Fruit fly (Drosophila melanogaster) whole organism, embryonic: Measurements from ENCODE around the gene Prx4.
A peak's percentile ranks its signal among the peaks of the same experiment; 100 is the strongest.

Experiments
- Asciz ChIP-seq: fragments of 200-800 bp; sonication (Bioruptor generic); optimal IDR thresholded peaks from 2 replicates; lab custom pipeline; 2017; ENCODE audit warnings: missing biosample characterization, mild to moderate bottlenecking, missing genetic modification characterization, missing genetic modification reagents
- Atf6 ChIP-seq: fragments of 200-800 bp; sonication (Bioruptor generic); IDR thresholded peaks from 2 replicates; pipeline ENCODE4 v1.3.6; 2022; ENCODE audit warnings: missing biosample characterization, missing genetic modification characterization
- BtbVII ChIP-seq: fragments of 200-800 bp; sonication (Bioruptor generic); optimal IDR thresholded peaks from 3 replicates; lab custom pipeline; 2017; ENCODE audit warnings: missing biosample characterization, mild to moderate bottlenecking, missing genetic modification characterization
- CG10321 ChIP-seq: fragments of 200-800 bp; sonication (Bioruptor generic); IDR thresholded peaks from 2 replicates; pipeline ENCODE4 v1.3.6; 2022; ENCODE audit warnings: missing biosample characterization, missing genetic modification characterization
- CG10543 ChIP-seq: fragments of 200-800 bp; sonication (Bioruptor generic); optimal IDR thresholded peaks from 3 replicates; lab custom pipeline; 2017; ENCODE audit warnings: missing biosample characterization, mild to moderate bottlenecking, missing genetic modification characterization, moderate library complexity
- CG10565 ChIP-seq: fragments of 200-800 bp; sonication (Bioruptor generic); optimal IDR thresholded peaks from 3 replicates; lab custom pipeline; 2016; ENCODE audit warnings: missing biosample characterization, mild to moderate bottlenecking, missing genetic modification characterization
- CG12071 ChIP-seq: fragments of 200-800 bp; sonication (Bioruptor generic); optimal IDR thresholded peaks from 3 replicates; lab custom pipeline; 2018; ENCODE audit warnings: missing biosample characterization, mild to moderate bottlenecking, missing genetic modification characterization
- CG12104 ChIP-seq: fragments of 200-800 bp; sonication (Bioruptor generic); optimal IDR thresholded peaks from 3 replicates; lab custom pipeline; 2016; ENCODE audit warnings: missing biosample characterization, missing genetic modification characterization
- CG12659 ChIP-seq: fragments of 200-800 bp; sonication (Bioruptor generic); optimal IDR thresholded peaks from 3 replicates; lab custom pipeline; 2017; ENCODE audit warnings: mild to moderate bottlenecking, missing biosample characterization, missing genetic modification reagents, missing genetic modification characterization
- CG15696 ChIP-seq: fragments of 200-800 bp; sonication (Bioruptor generic); optimal IDR thresholded peaks from 2 replicates; lab custom pipeline; 2019; ENCODE audit warnings: missing biosample characterization, mild to moderate bottlenecking, missing genetic modification characterization, moderate library complexity
- CG17612 ChIP-seq: fragments of 200-800 bp; sonication (Bioruptor generic); IDR thresholded peaks from 2 replicates; pipeline ENCODE4 v1.3.6; 2022; ENCODE audit warnings: missing biosample characterization, missing genetic modification characterization
- CG34376 ChIP-seq: fragments of 200-800 bp; sonication (Bioruptor generic); optimal IDR thresholded peaks from 2 replicates; lab custom pipeline; 2018; ENCODE audit warnings: missing biosample characterization, mild to moderate bottlenecking, missing genetic modification characterization
- CG7839 ChIP-seq: fragments of 200-800 bp; sonication (Bioruptor generic); optimal IDR thresholded peaks from 3 replicates; lab custom pipeline; 2018; ENCODE audit warnings: missing biosample characterization, mild to moderate bottlenecking, missing genetic modification characterization, moderate library complexity
- CG9797 ChIP-seq: fragments of 200-800 bp; sonication (Bioruptor generic); optimal IDR thresholded peaks from 3 replicates; lab custom pipeline; 2018; ENCODE audit warnings: missing biosample characterization, mild to moderate bottlenecking, missing genetic modification characterization
- D19A ChIP-seq: fragments of 200-800 bp; optimal IDR thresholded peaks from 3 replicates; lab custom pipeline; 2019; ENCODE audit warnings: missing biosample characterization, mild to moderate bottlenecking, missing genetic modification characterization, moderate library complexity
- Dll ChIP-seq: fragments of 200-800 bp; sonication (Bioruptor generic); IDR thresholded peaks from 4 replicates; pipeline ENCODE4 v1.3.6; 2022; ENCODE audit warnings: missing biosample characterization, missing genetic modification characterization; ENCODE audit not compliant: partially characterized antibody
- Fer3 ChIP-seq: fragments of 200-800 bp; sonication (Bioruptor generic); optimal IDR thresholded peaks from 2 replicates; lab custom pipeline; 2018; ENCODE audit warnings: missing biosample characterization, mild to moderate bottlenecking, missing genetic modification characterization, moderate library complexity
- Hey ChIP-seq: fragments of 200-800 bp; sonication (Bioruptor generic); optimal IDR thresholded peaks from 3 replicates; lab custom pipeline; 2018; ENCODE audit warnings: missing biosample characterization, mild to moderate bottlenecking, missing genetic modification characterization
- NC2α ChIP-seq: fragments of 200-800 bp; sonication (Bioruptor generic); optimal IDR thresholded peaks from 2 replicates; lab custom pipeline; 2016; ENCODE audit warnings: missing biosample characterization, missing genetic modification characterization
- Nf-YB ChIP-seq: fragments of 200-800 bp; sonication (Bioruptor generic); optimal IDR thresholded peaks from 3 replicates; lab custom pipeline; 2019; ENCODE audit warnings: missing biosample characterization, mild to moderate bottlenecking, missing genetic modification characterization, moderate library complexity
- Opbp ChIP-seq: fragments of 200-800 bp; sonication (Bioruptor generic); IDR thresholded peaks from 3 replicates; pipeline ENCODE4 v1.3.6; 2022; ENCODE audit warnings: missing biosample characterization, missing genetic modification characterization; ENCODE audit not compliant: partially characterized antibody
- Optix ChIP-seq: fragments of 200-800 bp; sonication (Bioruptor generic); IDR thresholded peaks from 3 replicates; pipeline ENCODE4 v1.3.6; 2022; ENCODE audit warnings: missing biosample characterization, missing genetic modification characterization
- PHDP ChIP-seq: fragments of 200-800 bp; sonication (Bioruptor generic); optimal IDR thresholded peaks from 3 replicates; lab custom pipeline; 2018; ENCODE audit warnings: missing biosample characterization, mild to moderate bottlenecking, missing genetic modification characterization, moderate library complexity
- Scr ChIP-seq: fragments of 200-800 bp; sonication (Bioruptor generic); IDR thresholded peaks from 2 replicates; pipeline ENCODE4 v1.3.6; 2022; ENCODE audit warnings: missing biosample characterization, missing genetic modification characterization; ENCODE audit not compliant: partially characterized antibody
- Ssrp ChIP-seq: fragments of 200-800 bp; sonication (Bioruptor generic); optimal IDR thresholded peaks from 2 replicates; lab custom pipeline; 2018; ENCODE audit warnings: missing biosample characterization, mild to moderate bottlenecking, missing genetic modification characterization, moderate library complexity
- Xbp1 ChIP-seq: fragments of 200-800 bp; sonication (Bioruptor generic); optimal IDR thresholded peaks from 3 replicates; lab custom pipeline; 2016; ENCODE audit warnings: missing biosample characterization, mild to moderate bottlenecking, missing genetic modification characterization
- amos ChIP-seq: fragments of 200-800 bp; sonication (Bioruptor generic); IDR thresholded peaks from 2 replicates; pipeline ENCODE4 v1.3.6; 2022; ENCODE audit warnings: missing biosample characterization, missing genetic modification characterization; ENCODE audit not compliant: partially characterized antibody
- ara ChIP-seq: fragments of 200-800 bp; sonication (Bioruptor generic); IDR thresholded peaks from 2 replicates; pipeline ENCODE4 v1.3.6; 2022; ENCODE audit warnings: missing biosample characterization, missing genetic modification characterization
- bcd ChIP-seq: fragments of 200-800 bp; sonication (Bioruptor generic); optimal IDR thresholded peaks from 2 replicates; lab custom pipeline; 2017; ENCODE audit warnings: missing biosample characterization, mild to moderate bottlenecking, missing genetic modification characterization
- cas ChIP-seq: fragments of 200-800 bp; sonication (Bioruptor generic); IDR thresholded peaks from 2 replicates; pipeline ENCODE4 v1.3.6; 2022; ENCODE audit warnings: missing biosample characterization, missing genetic modification characterization
- crp ChIP-seq, 2 experiments: fragments of 200-800 bp; sonication (Bioruptor generic); optimal IDR thresholded peaks; 2 replicates in 1 of 2; 3 replicates in 1 of 2; lab custom pipeline; 2017; ENCODE audit warnings: missing biosample characterization in 2 of 2, missing genetic modification characterization in 2 of 2, mild to moderate bottlenecking in 1 of 2, moderate library complexity in 1 of 2
- disco-r ChIP-seq: fragments of 200-800 bp; sonication (Bioruptor generic); optimal IDR thresholded peaks from 2 replicates; lab custom pipeline; 2016; ENCODE audit warnings: missing biosample characterization, missing genetic modification characterization
- ems ChIP-seq: fragments of 200-800 bp; sonication (Bioruptor generic); optimal IDR thresholded peaks from 3 replicates; lab custom pipeline; 2016; ENCODE audit warnings: missing biosample characterization, missing genetic modification characterization
- eyg ChIP-seq: fragments of 200-800 bp; sonication (Bioruptor generic); optimal IDR thresholded peaks from 3 replicates; lab custom pipeline; 2016; ENCODE audit warnings: missing biosample characterization, missing genetic modification characterization
- gcm2 ChIP-seq: fragments of 200-800 bp; sonication (Bioruptor generic); optimal IDR thresholded peaks from 2 replicates; lab custom pipeline; 2016; ENCODE audit warnings: missing biosample characterization, missing genetic modification characterization
- gsb-n ChIP-seq: fragments of 200-800 bp; sonication (Bioruptor generic); optimal IDR thresholded peaks from 3 replicates; lab custom pipeline; 2018; ENCODE audit warnings: missing biosample characterization, mild to moderate bottlenecking, missing genetic modification characterization
- gt ChIP-seq: fragments of 200-800 bp; sonication (Bioruptor generic); IDR thresholded peaks from 2 replicates; pipeline ENCODE4 v1.3.6; 2022; ENCODE audit warnings: missing biosample characterization, missing genetic modification characterization
- ham ChIP-seq: fragments of 200-800 bp; sonication (Bioruptor generic); IDR thresholded peaks from 2 replicates; pipeline ENCODE4 v1.3.6; 2022; ENCODE audit warnings: missing biosample characterization, missing genetic modification characterization
- her ChIP-seq: fragments of 200-800 bp; sonication (Bioruptor generic); optimal IDR thresholded peaks from 2 replicates; lab custom pipeline; 2016; ENCODE audit warnings: missing biosample characterization, missing genetic modification characterization
- ind ChIP-seq: fragments of 200-800 bp; sonication (Bioruptor generic); optimal IDR thresholded peaks from 3 replicates; lab custom pipeline; 2016; ENCODE audit warnings: missing biosample characterization, missing genetic modification characterization
- klu ChIP-seq: fragments of 200-800 bp; sonication (Bioruptor generic); IDR thresholded peaks from 2 replicates; pipeline ENCODE4 v1.3.6; 2022; ENCODE audit warnings: missing biosample characterization, missing genetic modification characterization
- oc ChIP-seq: fragments of 200-800 bp; sonication (Bioruptor generic); optimal IDR thresholded peaks from 2 replicates; lab custom pipeline; 2018; ENCODE audit warnings: missing biosample characterization, mild to moderate bottlenecking, missing genetic modification characterization, moderate library complexity
- pros ChIP-seq: fragments of 200-800 bp; sonication (Bioruptor generic); optimal IDR thresholded peaks from 3 replicates; lab custom pipeline; 2019; ENCODE audit warnings: missing biosample characterization, mild to moderate bottlenecking, missing genetic modification characterization, moderate library complexity
- pum ChIP-seq: fragments of 200-800 bp; sonication (Bioruptor generic); optimal IDR thresholded peaks from 2 replicates; lab custom pipeline; 2016; ENCODE audit warnings: missing biosample characterization, missing genetic modification characterization
- ro ChIP-seq: fragments of 200-800 bp; sonication (Bioruptor generic); IDR thresholded peaks from 2 replicates; pipeline ENCODE4 v1.3.6; 2022; ENCODE audit warnings: missing biosample characterization, missing genetic modification characterization
- ssp ChIP-seq: fragments of 200-800 bp; sonication (Bioruptor generic); IDR thresholded peaks from 2 replicates; pipeline ENCODE4 v1.3.6; 2022; ENCODE audit warnings: missing biosample characterization, missing genetic modification characterization
- trem ChIP-seq: fragments of 200-800 bp; optimal IDR thresholded peaks from 3 replicates; lab custom pipeline; 2019; ENCODE audit warnings: missing biosample characterization, mild to moderate bottlenecking, missing genetic modification characterization, moderate library complexity
- ttk ChIP-seq: fragments of 200-800 bp; sonication (Bioruptor generic); IDR thresholded peaks from 2 replicates; pipeline ENCODE4 v2.1.2; 2022; ENCODE audit warnings: missing biosample characterization, missing genetic modification characterization
- zen2 ChIP-seq: fragments of 200-800 bp; sonication (Bioruptor generic); IDR thresholded peaks from 3 replicates; pipeline ENCODE4 v1.3.6; 2022; ENCODE audit warnings: missing biosample characterization, missing genetic modification characterization; ENCODE audit not compliant: partially characterized antibody

Prx4 gene

dm6 chr3L:3078398-3079155 is 36.4 kb downstream of the Prx4 start (continued):
- no peak for TF ChIP-seq oc (tag; lab: Kevin White, UChicago)
- peak; percentile 38; the same call in 1 of the 2 replicates for TF ChIP-seq CG10321 (GFP tag; lab: Robert Waterston, UW)
- TF ChIP-seq CG17612 (GFP tag; lab: Robert Waterston, UW) = no peak; the same call in 1 of the 2 replicates
- no peak for TF ChIP-seq amos (GFP tag; lab: Robert Waterston, UW)
- peak; percentile 26 for TF ChIP-seq CG34376 (GFP tag; lab: Kevin White, UChicago)
- TF ChIP-seq gsb-n (tag; lab: Kevin White, UChicago) = no peak
- peak; percentile 15 for TF ChIP-seq Nf-YB (GFP tag; lab: Kevin White, UChicago)
- no peak for TF ChIP-seq ttk
- no peak for TF ChIP-seq crp (GFP tag; optimal IDR thresholded peaks at IDR 0.05; lab: Kevin White, UChicago)
- TF ChIP-seq CG10543 (GFP tag; lab: Kevin White, UChicago) = peak; percentile 50
- TF ChIP-seq CG15696 = no peak
- TF ChIP-seq bcd = peak; percentile 36
- TF ChIP-seq CG12104 = peak; percentile 22
- TF ChIP-seq ssp (GFP tag; lab: Robert Waterston, UW) = no peak
- no peak for TF ChIP-seq gt (GFP tag; lab: Robert Waterston, UW)
- no peak for TF ChIP-seq Opbp (GFP tag; lab: Robert Waterston, UW)
- no peak for TF ChIP-seq ara (GFP tag; lab: Robert Waterston, UW)
- peak; percentile 30 for TF ChIP-seq pros
- no peak for TF ChIP-seq ems (GFP tag; lab: Kevin White, UChicago)
- 0 out of 2 replicates have a peak, but pooled peaks have one; percentile 44 for TF ChIP-seq Atf6 (GFP tag; lab: Robert Waterston, UW)
- peak; percentile 77 for TF ChIP-seq Asciz
- no peak for TF ChIP-seq Scr (GFP tag; lab: Robert Waterston, UW)
- peak; percentile 27 for TF ChIP-seq Xbp1 (GFP tag; lab: Kevin White, UChicago)
- TF ChIP-seq CG12659 (GFP tag; lab: Kevin White, UChicago) = peak; percentile 16
- peak; percentile 62 for TF ChIP-seq CG7839
- TF ChIP-seq zen2 = no peak
- no peak for TF ChIP-seq Dll (GFP tag; lab: Robert Waterston, UW)
- TF ChIP-seq ham (GFP tag; lab: Robert Waterston, UW) = no peak
- peak; percentile 35 for TF ChIP-seq klu
- no peak for TF ChIP-seq NC2α (GFP tag; lab: Kevin White, UChicago)
- TF ChIP-seq trem (tag; lab: Kevin White, UChicago) = no peak
- TF ChIP-seq Optix = no peak
- no peak for TF ChIP-seq disco-r (GFP tag; lab: Kevin White, UChicago)
- peak; percentile 81 for TF ChIP-seq CG12071 (GFP tag; lab: Kevin White, UChicago)
- TF ChIP-seq Ssrp (tag; lab: Kevin White, UChicago) = peak; percentile 46
- TF ChIP-seq pum (GFP tag; lab: Kevin White, UChicago) = no peak
- no peak for TF ChIP-seq CG10565 (GFP tag; lab: Kevin White, UChicago)
- no peak for TF ChIP-seq her
- TF ChIP-seq ro = no peak
- TF ChIP-seq Hey (tag; lab: Kevin White, UChicago) = peak; percentile 27
- TF ChIP-seq gcm2 (GFP tag; lab: Kevin White, UChicago) = no peak
- peak; percentile 53 for TF ChIP-seq ind
- peak; percentile 23 for TF ChIP-seq Fer3
- no peak for TF ChIP-seq cas
- TF ChIP-seq D19A (tag; lab: Kevin White, UChicago) = no peak
- no peak for TF ChIP-seq eyg (GFP tag; lab: Kevin White, UChicago)
- TF ChIP-seq BtbVII (GFP tag; lab: Kevin White, UChicago) = peak; percentile 30
- TF ChIP-seq CG9797 (GFP tag; lab: Kevin White, UChicago) = no peak
- TF ChIP-seq PHDP = peak; percentile 22
